Fruit fly (Drosophila melanogaster) Kc167 (cell line): Measurements from ENCODE around the gene CG10286.

Experiments
- h ChIP-seq: fragments of >200 bp; optimal IDR thresholded peaks from 3 replicates; lab custom pipeline; 2018; ENCODE audit warnings: missing external identifiers
- psq ChIP-seq: fragments of >200 bp; optimal IDR thresholded peaks from 2 replicates; lab custom pipeline; 2017; ENCODE audit warnings: missing external identifiers
- ttk ChIP-seq: sonication (Bioruptor generic); optimal IDR thresholded peaks from 2 replicates; lab custom pipeline; 2017; ENCODE audit warnings: missing external identifiers

dm6 chr3R:6419942-6420341 is 51.2 kb downstream of the CG10286 start:
- TF ChIP-seq ttk (lab: Kevin White, UChicago) = no peak
- TF ChIP-seq psq (lab: Kevin White, UChicago) = no peak
- no peak for TF ChIP-seq h (lab: Kevin White, UChicago)
